Worm (Caenorhabditis elegans) whole organism, L1 larva: Measurements from ENCODE around the gene catp-8.
A peak's percentile ranks its signal among the peaks of the same experiment; 100 is the strongest.

Experiments
- C04F5.9 ChIP-seq: sonication (generic microtip); optimal IDR thresholded peaks from 2 replicates; lab custom pipeline; 2016; ENCODE audit warnings: missing genetic modification characterization, missing compliant biosample characterization
- F16B12.6 ChIP-seq: fragments of 150-350 bp; optimal IDR thresholded peaks from 2 replicates; lab custom pipeline; 2014; ENCODE audit warnings: missing biosample characterization, missing genetic modification characterization
- aha-1 ChIP-seq: fragments of 150-350 bp; optimal IDR thresholded peaks from 2 replicates; lab custom pipeline; 2014; ENCODE audit warnings: missing biosample characterization, missing genetic modification characterization
- alr-1 ChIP-seq: fragments of 200-800 bp; sonication (Bioruptor generic); optimal IDR thresholded peaks from 2 replicates; lab custom pipeline; 2018; ENCODE audit warnings: borderline replicate concordance, mild to moderate bottlenecking, missing genetic modification characterization, missing compliant biosample characterization
- aly-2 ChIP-seq: fragments of 150-350 bp; optimal IDR thresholded peaks from 2 replicates; lab custom pipeline; 2014; ENCODE audit warnings: missing biosample characterization, missing genetic modification characterization
- ama-1 ChIP-seq: fragments of 150-350 bp; optimal IDR thresholded peaks from 2 replicates; lab custom pipeline; 2014
- blmp-1 ChIP-seq: fragments of 150-350 bp; optimal IDR thresholded peaks from 2 replicates; lab custom pipeline; 2014; ENCODE audit warnings: missing biosample characterization, missing genetic modification characterization
- ceh-63 ChIP-seq: fragments of 200-800 bp; sonication (Bioruptor generic); optimal IDR thresholded peaks from 2 replicates; lab custom pipeline; 2018; ENCODE audit warnings: mild to moderate bottlenecking, missing genetic modification characterization, missing compliant biosample characterization
- ceh-8 ChIP-seq: fragments of 200-800 bp; sonication (Bioruptor generic); optimal IDR thresholded peaks from 2 replicates; lab custom pipeline; 2018; ENCODE audit warnings: mild to moderate bottlenecking, missing genetic modification characterization, moderate library complexity, missing compliant biosample characterization
- ceh-88 ChIP-seq: fragments of 200-800 bp; sonication (Bioruptor generic); IDR thresholded peaks from 2 replicates; pipeline ENCODE4 v1.3.6; 2022; ENCODE audit warnings: missing genetic modification characterization, missing compliant biosample characterization
- ceh-90 ChIP-seq: sonication (generic microtip); optimal IDR thresholded peaks from 2 replicates; lab custom pipeline; 2016; ENCODE audit warnings: missing genetic modification characterization, missing compliant biosample characterization
- dpl-1 ChIP-seq, 3 experiments: fragments of 150-350 bp in 2 of 3; sonication (generic microtip) in 1 of 3; optimal IDR thresholded peaks; 2 replicates each; lab custom pipeline; 2014 to 2017; ENCODE audit warnings: missing biosample characterization in 3 of 3, missing genetic modification characterization in 3 of 3, missing genetic modification reagents in 3 of 3
- efl-1 ChIP-seq, 4 experiments: fragments of 150-350 bp; optimal IDR thresholded peaks in 3 of 4; peaks in 1 of 4; 1 replicate in 1 of 4; 2 replicates in 3 of 4; lab custom pipeline; 2014; ENCODE audit warnings: missing biosample characterization in 2 of 4, missing genetic modification characterization in 2 of 4, missing genetic modification reagents in 2 of 4
- efl-3 ChIP-seq: fragments of 200-800 bp; sonication (Bioruptor generic); optimal IDR thresholded peaks from 2 replicates; lab custom pipeline; 2018; ENCODE audit warnings: mild to moderate bottlenecking, missing genetic modification characterization, missing compliant biosample characterization
- egl-27 ChIP-seq, 2 experiments: fragments of 150-350 bp in 1 of 2; sonication (generic microtip); optimal IDR thresholded peaks; 3 replicates each; lab custom pipeline; 2017 to 2018; ENCODE audit warnings: missing biosample characterization in 2 of 2, missing genetic modification characterization in 2 of 2, missing genetic modification reagents in 2 of 2
- elt-2 ChIP-seq: sonication (generic microtip); optimal IDR thresholded peaks from 2 replicates; lab custom pipeline; 2016; ENCODE audit warnings: missing genetic modification characterization, mild to moderate bottlenecking, inconsistent platforms, missing compliant biosample characterization, missing genetic modification reagents
- elt-3 ChIP-seq, 6 experiments: fragments of 150-350 bp in 1 of 6; sonication (generic microtip); optimal IDR thresholded peaks; 2 replicates each; lab custom pipeline; 2017 to 2018; ENCODE audit warnings: missing biosample characterization in 6 of 6, missing genetic modification characterization in 6 of 6, inconsistent platforms in 1 of 6
- ets-5 ChIP-seq: fragments of 200-800 bp; sonication (Bioruptor generic); IDR thresholded peaks from 2 replicates; pipeline ENCODE4 v1.3.6; 2022; ENCODE audit warnings: missing genetic modification characterization, missing compliant biosample characterization
- fkh-8 ChIP-seq: sonication (generic microtip); optimal IDR thresholded peaks from 2 replicates; lab custom pipeline; 2016; ENCODE audit warnings: mild to moderate bottlenecking, missing genetic modification characterization, missing compliant biosample characterization
- fos-1 ChIP-seq: fragments of 150-350 bp; optimal IDR thresholded peaks from 2 replicates; lab custom pipeline; 2014; ENCODE audit warnings: missing biosample characterization, missing genetic modification characterization
- grh-1 ChIP-seq: fragments of 200-800 bp; sonication (Bioruptor generic); IDR thresholded peaks from 2 replicates; pipeline ENCODE4 v1.3.6; 2022; ENCODE audit warnings: missing genetic modification reagents, missing genetic modification characterization, missing compliant biosample characterization
- hlh-4 ChIP-seq: sonication (generic microtip); optimal IDR thresholded peaks from 2 replicates; lab custom pipeline; 2016; ENCODE audit warnings: mild to moderate bottlenecking, missing genetic modification characterization, missing compliant biosample characterization
- hpl-2 ChIP-seq: fragments of 150-350 bp; optimal IDR thresholded peaks from 2 replicates; lab custom pipeline; 2014; ENCODE audit warnings: missing biosample characterization, missing genetic modification reagents, missing genetic modification characterization
- irx-1 ChIP-seq: sonication (generic microtip); optimal IDR thresholded peaks from 2 replicates; lab custom pipeline; 2016; ENCODE audit warnings: missing genetic modification characterization, missing compliant biosample characterization
- lin-13 ChIP-seq: fragments of 150-350 bp; optimal IDR thresholded peaks from 2 replicates; lab custom pipeline; 2014; ENCODE audit warnings: missing biosample characterization, missing genetic modification reagents, missing genetic modification characterization
- lin-15B ChIP-seq: fragments of 150-350 bp; sonication (generic microtip); optimal IDR thresholded peaks from 3 replicates; lab custom pipeline; 2014; ENCODE audit warnings: missing biosample characterization, missing genetic modification characterization
- lin-35 ChIP-seq, 2 experiments: fragments of 150-350 bp; optimal IDR thresholded peaks; 2 replicates each; lab custom pipeline; 2014; ENCODE audit warnings: missing biosample characterization in 2 of 2, missing genetic modification characterization in 2 of 2, missing genetic modification reagents in 2 of 2
- lin-39 ChIP-seq: fragments of 150-350 bp; optimal IDR thresholded peaks from 2 replicates; lab custom pipeline; 2014; ENCODE audit warnings: missing biosample characterization, missing genetic modification reagents, missing genetic modification characterization
- lir-3 ChIP-seq: sonication (generic microtip); optimal IDR thresholded peaks from 2 replicates; lab custom pipeline; 2016; ENCODE audit warnings: mild to moderate bottlenecking, missing genetic modification characterization, moderate library complexity, missing compliant biosample characterization; ENCODE audit not compliant: poor library complexity
- lsy-2 ChIP-seq, 2 experiments: fragments of 150-350 bp; optimal IDR thresholded peaks; 2 replicates each; lab custom pipeline; 2014; ENCODE audit warnings: missing biosample characterization in 2 of 2, missing genetic modification characterization in 2 of 2
- mep-1 ChIP-seq: fragments of 150-350 bp; optimal IDR thresholded peaks from 2 replicates; lab custom pipeline; 2014; ENCODE audit warnings: missing biosample characterization, missing genetic modification characterization
- nhr-11 ChIP-seq: fragments of 150-350 bp; optimal IDR thresholded peaks from 2 replicates; lab custom pipeline; 2014; ENCODE audit warnings: missing biosample characterization, missing genetic modification characterization
- nhr-19 ChIP-seq: fragments of 200-800 bp; sonication (Bioruptor generic); conservative IDR thresholded peaks from 2 replicates; pipeline ENCODE4 v1.3.6; 2022; ENCODE audit warnings: missing genetic modification characterization, missing compliant biosample characterization
- nhr-237 ChIP-seq: fragments of 150-350 bp; optimal IDR thresholded peaks from 2 replicates; lab custom pipeline; 2014; ENCODE audit warnings: missing biosample characterization, missing genetic modification characterization
- nhr-47 ChIP-seq: sonication (generic microtip); optimal IDR thresholded peaks from 2 replicates; lab custom pipeline; 2016; ENCODE audit warnings: mild to moderate bottlenecking, missing genetic modification characterization, moderate library complexity, missing compliant biosample characterization
- nhr-71 ChIP-seq: sonication (generic microtip); optimal IDR thresholded peaks from 2 replicates; lab custom pipeline; 2016; ENCODE audit warnings: mild to moderate bottlenecking, missing genetic modification characterization, moderate library complexity, missing compliant biosample characterization
- nhr-77 ChIP-seq: fragments of 150-350 bp; optimal IDR thresholded peaks from 2 replicates; lab custom pipeline; 2014; ENCODE audit warnings: missing biosample characterization, missing genetic modification characterization
- nhr-85 ChIP-seq: sonication (generic microtip); peaks from one replicate; lab custom pipeline; 2016; ENCODE audit warnings: missing genetic modification characterization, inconsistent platforms, missing compliant biosample characterization
- pax-3 ChIP-seq: fragments of 200-800 bp; sonication (Bioruptor generic); optimal IDR thresholded peaks from 2 replicates; lab custom pipeline; 2018; ENCODE audit warnings: mild to moderate bottlenecking, missing genetic modification characterization, moderate library complexity, missing compliant biosample characterization
- sptf-1 ChIP-seq: fragments of 150-350 bp; optimal IDR thresholded peaks from 2 replicates; lab custom pipeline; 2014; ENCODE audit warnings: missing biosample characterization, missing genetic modification characterization
- sup-37 ChIP-seq: fragments of 200-800 bp; sonication (Bioruptor generic); optimal IDR thresholded peaks from 2 replicates; lab custom pipeline; 2018; ENCODE audit warnings: mild to moderate bottlenecking, missing genetic modification characterization, missing compliant biosample characterization
- swsn-7 ChIP-seq: sonication (generic microtip); optimal IDR thresholded peaks from 2 replicates; lab custom pipeline; 2016; ENCODE audit warnings: missing genetic modification characterization, missing compliant biosample characterization
- tbx-2 ChIP-seq: sonication (generic microtip); optimal IDR thresholded peaks from 2 replicates; lab custom pipeline; 2016; ENCODE audit warnings: missing genetic modification characterization, missing compliant biosample characterization
- unc-130 ChIP-seq: fragments of 150-350 bp; optimal IDR thresholded peaks from 2 replicates; lab custom pipeline; 2017; ENCODE audit warnings: missing biosample characterization, missing genetic modification characterization, inconsistent platforms
- unc-30 ChIP-seq: sonication (generic microtip); optimal IDR thresholded peaks from 2 replicates; lab custom pipeline; 2017; ENCODE audit warnings: missing biosample characterization, missing genetic modification characterization
- unc-62 ChIP-seq: fragments of 150-350 bp; optimal IDR thresholded peaks from 2 replicates; lab custom pipeline; 2014; ENCODE audit warnings: missing biosample characterization, missing genetic modification reagents, missing genetic modification characterization
- unc-86 ChIP-seq: sonication (generic microtip); optimal IDR thresholded peaks from 2 replicates; lab custom pipeline; 2016; ENCODE audit warnings: missing genetic modification characterization, missing compliant biosample characterization
- zip-4 ChIP-seq: fragments of 200-800 bp; sonication (Bioruptor generic); optimal IDR thresholded peaks from 2 replicates; lab custom pipeline; 2018; ENCODE audit warnings: mild to moderate bottlenecking, missing genetic modification characterization, moderate library complexity, missing compliant biosample characterization
- ztf-4 ChIP-seq: fragments of 150-350 bp; optimal IDR thresholded peaks from 2 replicates; lab custom pipeline; 2014; ENCODE audit warnings: missing biosample characterization, missing genetic modification characterization

The catp-8 gene

DNA sequence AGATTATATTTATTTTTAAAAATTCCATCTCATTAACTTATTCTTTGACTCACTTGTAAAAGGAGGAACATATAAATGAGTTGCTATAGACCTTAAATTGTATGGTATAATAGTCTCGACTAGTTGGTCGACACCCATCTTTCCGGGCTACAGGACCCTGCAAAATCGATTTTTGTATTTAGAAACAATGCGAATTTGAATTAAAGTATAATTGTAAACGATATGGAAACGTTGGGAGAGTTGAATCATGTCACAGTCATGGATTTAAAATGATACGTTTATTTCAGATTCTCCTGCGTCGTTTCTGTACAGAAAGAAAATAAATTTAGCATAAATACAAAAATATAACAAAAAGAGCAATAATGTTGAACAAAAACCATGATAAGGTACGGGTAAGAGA, at the start of gene catp-8:
Gene catp-8 (minus strand): TSS at position 157 of the 400 bp plus-strand sequence.
- TF ChIP-seq hlh-4 (tag; lab: Kevin White, UChicago) (no peak), nhr-85 (peak; percentile 66), nhr-77 (tag; lab: Kevin White, UChicago) (no peak), mep-1 (peak; percentile 42), hpl-2 (GFP tag; lab: Kevin White, UChicago) (no peak), ceh-8 (GFP tag; lab: Kevin White, UChicago) (no peak), fkh-8 (no peak), lsy-2 (tag; optimal IDR thresholded peaks at IDR 0.05; lab: Kevin White, UChicago) (peak in 1 of 2 experiments; percentile 15), C04F5.9 (tag; lab: Kevin White, UChicago) (no peak), F16B12.6 (tag; lab: Kevin White, UChicago) (no peak), ama-1 (lab: Kevin White, UChicago) (peak; percentile 58), nhr-11 (tag; lab: Kevin White, UChicago) (no peak), ceh-90 (tag; lab: Kevin White, UChicago) (no peak), alr-1 (tag; lab: Kevin White, UChicago) (no peak), aly-2 (tag; lab: Kevin White, UChicago) (peak; percentile 38), nhr-47 (peak; percentile 15), ceh-88 (GFP tag; lab: Robert Waterston, UW) (no peak), blmp-1 (no peak), nhr-71 (tag; lab: Kevin White, UChicago) (peak; percentile 42), aha-1 (tag; lab: Kevin White, UChicago) (no peak), efl-1 (optimal IDR thresholded peaks at IDR 0.05; lab: Kevin White, UChicago) (no peak), efl-1 (GFP tag; optimal IDR thresholded peaks at IDR 0.05 in 1 of 2; lab: Kevin White, UChicago) (peak; percentile 8 to 73), swsn-7 (tag; lab: Kevin White, UChicago) (peak; percentile 10), irx-1 (tag; lab: Kevin White, UChicago) (no peak), grh-1 (no peak), egl-27 (tag; optimal IDR thresholded peaks at IDR 0.05; lab: Kevin White, UChicago) (no peak), efl-3 (GFP tag; lab: Kevin White, UChicago) (no peak), pax-3 (tag; lab: Kevin White, UChicago) (no peak), ztf-4 (peak; percentile 6), dpl-1 (GFP tag; optimal IDR thresholded peaks at IDR 0.05; lab: Kevin White, UChicago) (peak in 1 of 3 experiments; percentile 8), nhr-237 (no peak), lin-13 (GFP tag; lab: Kevin White, UChicago) (no peak), lin-35 (GFP tag; optimal IDR thresholded peaks at IDR 0.05; lab: Kevin White, UChicago) (no peak), nhr-19 (no peak), unc-130 (tag; lab: Kevin White, UChicago) (no peak)

- TF ChIP-seq sptf-1 (no peak), zip-4 (GFP tag; lab: Kevin White, UChicago) (no peak), elt-2 (tag; lab: Kevin White, UChicago) (no peak), unc-62 (GFP tag; lab: Kevin White, UChicago) (no peak), nhr-71 (tag; lab: Kevin White, UChicago) (peak; percentile 7), lin-39 (tag; lab: Kevin White, UChicago) (peak; percentile 3), ets-5 (GFP tag; lab: Robert Waterston, UW) (no peak), sup-37 (GFP tag; lab: Kevin White, UChicago) (no peak), unc-30 (tag; lab: Kevin White, UChicago) (no peak), fos-1 (tag; lab: Kevin White, UChicago) (no peak), elt-3 (tag; optimal IDR thresholded peaks at IDR 0.05; lab: Kevin White, UChicago) (no peak), aly-2 (tag; lab: Kevin White, UChicago) (peak; percentile 29), ztf-4 (no peak), lsy-2 (tag; optimal IDR thresholded peaks at IDR 0.05; lab: Kevin White, UChicago) (no peak), nhr-85 (peak; percentile 12), unc-86 (tag; lab: Kevin White, UChicago) (no peak), lin-15B (tag; lab: Kevin White, UChicago) (no peak), efl-1 (optimal IDR thresholded peaks at IDR 0.05; lab: Kevin White, UChicago) (no peak), efl-1 (GFP tag; optimal IDR thresholded peaks at IDR 0.05 in 1 of 2; lab: Kevin White, UChicago) (no peak), lir-3 (tag; lab: Kevin White, UChicago) (peak; percentile 7), nhr-47 (peak; percentile 20), tbx-2 (tag; lab: Kevin White, UChicago) (no peak), ama-1 (lab: Kevin White, UChicago) (peak; percentile 47), ceh-63 (GFP tag; lab: Kevin White, UChicago) (no peak)
Measured at ce11 chrIV:11527752-11528151, 48.7 kb upstream of the catp-8 start, which contains the start of gene M04B2.2. Gene M04B2.2 (plus strand): TSS chrIV:11528052.
